Worm (Caenorhabditis elegans): ENCODE results near the gene tank-1.

The tank-1 gene

ce11 chrV:1266540-1266939 is 19.0 kb downstream of the tank-1 start:
- TF ChIP-seq chd-7 (tag; optimal IDR thresholded peaks at IDR 0.05) (no peak), pbrm-1 (GFP tag; IDR thresholded peaks at IDR 0.05) (no peak), B0019.2 (GFP tag; conservative IDR thresholded peaks at IDR 0.05) (no peak), mcd-1 (GFP tag; IDR thresholded peaks at IDR 0.05) (no peak), mel-28 (tag; optimal IDR thresholded peaks at IDR 0.05; ENCODE audit: borderline replicate concordance) (no peak), let-607 (tag; optimal IDR thresholded peaks at IDR 0.05) (no peak), madf-10 (tag; optimal IDR thresholded peaks at IDR 0.05) (no peak), Y67H2A.10 (GFP tag; conservative IDR thresholded peaks at IDR 0.05) (no peak), C06A6.2 (GFP tag; conservative IDR thresholded peaks at IDR 0.05) (no peak), mxl-1 (tag; optimal IDR thresholded peaks at IDR 0.05) (no peak), K11D2.4 (GFP tag; IDR thresholded peaks at IDR 0.05) (no peak), ztf-26 (tag; optimal IDR thresholded peaks at IDR 0.05) (no peak), B0035.1 (tag; optimal IDR thresholded peaks at IDR 0.05) (no peak)

- TF ChIP-seq B0261.1 (tag; optimal IDR thresholded peaks at IDR 0.05) (no peak), sea-2 (GFP tag; IDR thresholded peaks at IDR 0.05) (no peak), tbx-9 (tag; optimal IDR thresholded peaks at IDR 0.05; ENCODE audit: borderline replicate concordance) (no peak), madf-3 (GFP tag; IDR thresholded peaks at IDR 0.05) (peak; percentile 83), K12H6.12 (tag; optimal IDR thresholded peaks at IDR 0.05) (peak; percentile 43), rcor-1 (GFP tag; IDR thresholded peaks at IDR 0.05) (no peak), zfh-2 (GFP tag; conservative IDR thresholded peaks at IDR 0.05) (peak; percentile 78), F49E8.2 (tag; optimal IDR thresholded peaks at IDR 0.05; ENCODE audit: insufficient read depth) (no peak), mcd-1 (GFP tag; IDR thresholded peaks at IDR 0.05) (peak; percentile 92), Y79H2A.3 (GFP tag; conservative IDR thresholded peaks at IDR 0.05) (no peak), ceh-79 (tag; optimal IDR thresholded peaks at IDR 0.05) (no peak), dpff-1 (tag; optimal IDR thresholded peaks at IDR 0.05) (no peak), T07F8.4 (tag; optimal IDR thresholded peaks at IDR 0.05) (no peak), C06A6.2 (GFP tag; conservative IDR thresholded peaks at IDR 0.05) (no peak), lsy-27 (tag; optimal IDR thresholded peaks at IDR 0.05; ENCODE audit: borderline replicate concordance, insufficient read depth) (no peak), cebp-1 (GFP tag; IDR thresholded peaks at IDR 0.05) (no peak), cebp-1 (tag; optimal IDR thresholded peaks at IDR 0.05) (peak; percentile 81), D2030.7 (GFP tag; IDR thresholded peaks at IDR 0.05) (peak; percentile 40; the same call in 1 of the 2 replicates), snpc-1.3 (tag; optimal IDR thresholded peaks at IDR 0.05; ENCODE audit: insufficient read depth) (no peak), F10E7.11 (tag; optimal IDR thresholded peaks at IDR 0.05) (no peak), nfya-1 (tag; optimal IDR thresholded peaks at IDR 0.05; ENCODE audit: borderline replicate concordance, insufficient read depth) (no peak), egrh-3 (GFP tag; IDR thresholded peaks at IDR 0.05) (no peak), tlf-1 (GFP tag; optimal IDR thresholded peaks at IDR 0.05) (no peak), K11D2.4 (GFP tag; IDR thresholded peaks at IDR 0.05) (no peak), B0019.2 (GFP tag; conservative IDR thresholded peaks at IDR 0.05) (no peak), attf-3 (GFP tag; conservative IDR thresholded peaks at IDR 0.05) (no peak), lin-40 (tag; optimal IDR thresholded peaks at IDR 0.05) (no peak), C17E4.6 (GFP tag; IDR thresholded peaks at IDR 0.05) (no peak), F37B4.10 (GFP tag; IDR thresholded peaks at IDR 0.05) (no peak), Y53F4B.3 (GFP tag; IDR thresholded peaks at IDR 0.05) (no peak), rec-8 (tag; optimal IDR thresholded peaks at IDR 0.05) (no peak), hsf-1 (GFP tag; IDR thresholded peaks at IDR 0.05) (no peak), lag-1 (GFP tag; IDR thresholded peaks at IDR 0.05) (no peak), egl-18 (GFP tag; IDR thresholded peaks at IDR 0.05) (no peak), pha-4 (tag; optimal IDR thresholded peaks at IDR 0.05) (no peak), dpl-1 (GFP tag; optimal IDR thresholded peaks at IDR 0.05) (peak; percentile 3)
These were observed 21.3 kb downstream of the tank-1 start, which contains the start of the genes rab-1 and C39F7.5 for ce11 chrV:1263939-1264823. Gene rab-1, minus strand, starts transcription at chrV:1263989. Gene C39F7.5, plus strand, starts transcription at chrV:1264773.
